Fruit fly (Drosophila melanogaster) whole organism, prepupa: ENCODE measurements around the gene CG6431.

ENCODE experiments used
- Blimp-1 ChIP-seq: fragments of 200-800 bp; sonication (Bioruptor generic); optimal IDR thresholded peaks from 3 replicates; lab custom pipeline; 2017; ENCODE audit warnings: missing biosample characterization, missing genetic modification characterization, mild to moderate bottlenecking, moderate library complexity, missing genetic modification reagents
- Hr4 ChIP-seq: fragments of 200-800 bp; sonication (Bioruptor generic); optimal IDR thresholded peaks from 3 replicates; lab custom pipeline; 2016; ENCODE audit warnings: missing biosample characterization, missing genetic modification characterization
- eg ChIP-seq: fragments of 200-800 bp; sonication (Bioruptor generic); IDR thresholded peaks from 3 replicates; pipeline ENCODE4 v1.3.6; 2022; ENCODE audit warnings: missing biosample characterization, missing genetic modification characterization

DNA sequence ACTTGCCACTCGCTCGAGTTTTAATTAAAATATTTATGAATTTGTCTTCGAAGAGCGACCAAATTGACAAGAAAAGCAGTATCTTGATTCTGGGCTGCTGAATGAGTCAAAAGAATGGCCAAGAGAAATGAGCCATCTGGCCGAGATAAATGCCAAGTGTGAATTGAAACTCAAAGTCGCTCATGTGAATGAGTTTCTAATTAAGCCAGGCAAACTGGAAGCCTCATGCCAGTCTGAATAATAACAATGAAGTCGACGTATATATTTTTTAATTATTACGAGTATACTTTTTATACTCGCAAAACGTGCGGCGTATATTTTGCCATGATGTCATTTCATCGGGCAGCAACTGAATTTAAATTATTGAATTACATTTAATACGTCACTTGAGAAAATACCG is 14.7 kb upstream of the CG6431 start, which contains the start of gene Lip2:
- TF ChIP-seq eg (no peak), Hr4 (GFP tag; lab: Kevin White, UChicago) (no peak), Blimp-1 (GFP tag; lab: Kevin White, UChicago) (no peak)
